Fruit fly (Drosophila melanogaster) whole organism, embryonic: ENCODE data around the gene NetB.

ENCODE experiments used
- Atf3 ChIP-seq: fragments of 200-800 bp; sonication (Bioruptor generic); optimal IDR thresholded peaks from 3 replicates; lab custom pipeline; 2016; ENCODE audit warnings: missing biosample characterization, missing genetic modification characterization
- CG3407 ChIP-seq: fragments of 200-800 bp; sonication (Bioruptor generic); optimal IDR thresholded peaks from 2 replicates; lab custom pipeline; 2018; ENCODE audit warnings: missing biosample characterization, mild to moderate bottlenecking, missing genetic modification characterization
- CG4424 ChIP-seq: fragments of 200-800 bp; sonication (Bioruptor generic); optimal IDR thresholded peaks from 3 replicates; lab custom pipeline; 2016; ENCODE audit warnings: missing biosample characterization, missing genetic modification characterization
- CG9437 ChIP-seq: fragments of 200-800 bp; sonication (Bioruptor generic); optimal IDR thresholded peaks from 2 replicates; lab custom pipeline; 2018; ENCODE audit warnings: missing biosample characterization, mild to moderate bottlenecking, missing genetic modification characterization
- Fer1 ChIP-seq: fragments of 200-800 bp; sonication (Bioruptor generic); optimal IDR thresholded peaks from 2 replicates; lab custom pipeline; 2017; ENCODE audit warnings: missing biosample characterization, mild to moderate bottlenecking, missing genetic modification characterization
- Nf-YA ChIP-seq: fragments of 200-800 bp; sonication (Bioruptor generic); IDR thresholded peaks from 2 replicates; pipeline ENCODE4 v1.3.6; 2022; ENCODE audit warnings: missing biosample characterization, missing genetic modification characterization
- az2 ChIP-seq: fragments of 200-800 bp; sonication (Bioruptor generic); optimal IDR thresholded peaks from 3 replicates; lab custom pipeline; 2016; ENCODE audit warnings: missing biosample characterization, missing genetic modification characterization
- en ChIP-seq: fragments of 200-800 bp; sonication (Bioruptor generic); optimal IDR thresholded peaks from 2 replicates; lab custom pipeline; 2016; ENCODE audit warnings: missing biosample characterization, missing genetic modification characterization
- gcm2 ChIP-seq: fragments of 200-800 bp; sonication (Bioruptor generic); optimal IDR thresholded peaks from 2 replicates; lab custom pipeline; 2016; ENCODE audit warnings: missing biosample characterization, missing genetic modification characterization
- kay ChIP-seq: fragments of 200-800 bp; sonication (Bioruptor generic); optimal IDR thresholded peaks from 2 replicates; lab custom pipeline; 2016; ENCODE audit warnings: missing biosample characterization, missing genetic modification characterization
- mam ChIP-seq: fragments of 200-800 bp; sonication (Bioruptor generic); optimal IDR thresholded peaks from 3 replicates; lab custom pipeline; 2016; ENCODE audit warnings: missing biosample characterization, missing genetic modification characterization
- pan ChIP-seq, 4 experiments: fragments of >200 bp in 3 of 4; fragments of 200-800 bp in 1 of 4; sonication (Bioruptor generic) in 1 of 4; optimal IDR thresholded peaks in 3 of 4; IDR thresholded peaks in 1 of 4; 2 replicates each; pipeline versions ENCODE4 v1.3.6 to Lab custom; 2017 to 2022; ENCODE audit warnings: missing biosample characterization in 2 of 4, missing genetic modification characterization in 2 of 4, mixed read lengths in 1 of 4
- sug ChIP-seq: fragments of 200-800 bp; optimal IDR thresholded peaks from 2 replicates; lab custom pipeline; 2019; ENCODE audit warnings: missing biosample characterization, mild to moderate bottlenecking, missing genetic modification characterization, moderate library complexity

DNA sequence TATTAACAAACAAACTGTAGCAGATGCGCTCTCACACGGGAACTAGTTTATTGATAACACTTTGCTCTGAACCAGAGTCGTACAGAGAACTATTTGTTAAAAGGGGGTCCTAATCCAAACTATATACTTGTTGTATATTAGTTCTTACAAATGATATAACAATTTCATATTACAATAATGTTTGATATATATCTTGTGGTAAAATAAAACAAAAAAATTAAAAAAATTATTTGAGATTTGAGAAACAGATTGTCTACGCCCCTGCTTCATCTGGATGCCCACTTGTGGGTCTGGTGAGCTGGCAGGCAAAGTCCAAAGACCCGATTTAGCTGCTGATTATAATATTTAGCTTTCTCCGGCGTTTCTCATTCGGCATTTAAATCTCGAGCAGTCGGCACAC is 70.0 kb downstream of the NetB start, which contains the start of gene CG5321:
- TF ChIP-seq sug (tag; lab: Kevin White, UChicago) (peak; percentile 17), az2 (GFP tag; lab: Kevin White, UChicago) (peak; percentile 43), gcm2 (GFP tag; lab: Kevin White, UChicago) (no peak), Fer1 (GFP tag; lab: Kevin White, UChicago) (peak; percentile 31), CG3407 (GFP tag; lab: Kevin White, UChicago) (peak; percentile 12), CG4424 (peak; percentile 34), Atf3 (GFP tag; lab: Kevin White, UChicago) (no peak), kay (GFP tag; lab: Kevin White, UChicago) (no peak), CG9437 (GFP tag; lab: Kevin White, UChicago) (no peak), en (GFP tag; lab: Kevin White, UChicago) (no peak), pan (optimal IDR thresholded peaks at IDR 0.05; lab: Kevin White, UChicago) (no peak), pan (GFP tag; optimal IDR thresholded peaks at IDR 0.05 in 1 of 2, IDR thresholded peaks at IDR 0.05 in 1 of 2) (no peak), Nf-YA (GFP tag; lab: Robert Waterston, UW) (no peak), mam (no peak)
